Fruit fly (Drosophila melanogaster) whole organism, prepupa: ENCODE data around the gene Or33a.

Experiments
- Blimp-1 ChIP-seq: fragments of 200-800 bp; sonication (Bioruptor generic); optimal IDR thresholded peaks from 3 replicates; lab custom pipeline; 2017; ENCODE audit warnings: missing biosample characterization, missing genetic modification characterization, mild to moderate bottlenecking, moderate library complexity, missing genetic modification reagents
- CG10631 ChIP-seq: fragments of 200-800 bp; sonication (Bioruptor generic); optimal IDR thresholded peaks from 2 replicates; lab custom pipeline; 2016; ENCODE audit warnings: missing biosample characterization, missing genetic modification characterization
- CG11294 ChIP-seq: fragments of 200-800 bp; sonication (Bioruptor generic); IDR thresholded peaks from 2 replicates; pipeline ENCODE4 v1.3.6; 2022; ENCODE audit warnings: missing biosample characterization, missing genetic modification characterization
- CG11902 ChIP-seq: fragments of 200-800 bp; sonication (Bioruptor generic); optimal IDR thresholded peaks from 3 replicates; lab custom pipeline; 2016; ENCODE audit warnings: missing biosample characterization, missing genetic modification characterization
- CG15336 ChIP-seq: fragments of 200-800 bp; sonication (Bioruptor generic); IDR thresholded peaks from 2 replicates; pipeline ENCODE4 v1.3.6; 2022; ENCODE audit warnings: missing biosample characterization, missing genetic modification characterization
- CG16779 ChIP-seq: fragments of 200-800 bp; sonication (Bioruptor generic); optimal IDR thresholded peaks from 3 replicates; lab custom pipeline; 2017; ENCODE audit warnings: missing biosample characterization, mild to moderate bottlenecking, missing genetic modification characterization
- CG32006 ChIP-seq: fragments of 200-800 bp; sonication (Bioruptor generic); optimal IDR thresholded peaks from 3 replicates; lab custom pipeline; 2017; ENCODE audit warnings: missing biosample characterization, mild to moderate bottlenecking, missing genetic modification characterization
- CG3919 ChIP-seq: fragments of 200-800 bp; sonication (Bioruptor generic); optimal IDR thresholded peaks from 3 replicates; lab custom pipeline; 2016; ENCODE audit warnings: missing biosample characterization, missing genetic modification characterization
- CG4318 ChIP-seq: fragments of 200-800 bp; sonication (Bioruptor generic); optimal IDR thresholded peaks from 3 replicates; lab custom pipeline; 2017; ENCODE audit warnings: missing biosample characterization, mild to moderate bottlenecking, missing genetic modification characterization
- CG6163 ChIP-seq: fragments of 200-800 bp; sonication (Bioruptor generic); IDR thresholded peaks from 3 replicates; pipeline ENCODE4 v1.3.6; 2022; ENCODE audit warnings: missing biosample characterization, missing genetic modification characterization
- CG6808 ChIP-seq: fragments of 200-800 bp; sonication (Bioruptor generic); optimal IDR thresholded peaks from 3 replicates; lab custom pipeline; 2017; ENCODE audit warnings: missing biosample characterization, missing genetic modification characterization, mild to moderate bottlenecking, moderate library complexity, missing genetic modification reagents
- CG8119 ChIP-seq: fragments of 200-800 bp; sonication (Bioruptor generic); IDR thresholded peaks from 3 replicates; pipeline ENCODE4 v1.3.6; 2022; ENCODE audit warnings: missing biosample characterization, missing genetic modification characterization
- CG8319 ChIP-seq: fragments of 200-800 bp; sonication (Bioruptor generic); optimal IDR thresholded peaks from 3 replicates; lab custom pipeline; 2016; ENCODE audit warnings: missing biosample characterization, missing genetic modification characterization
- CG8632 ChIP-seq: fragments of 200-800 bp; sonication (Bioruptor generic); optimal IDR thresholded peaks from 3 replicates; lab custom pipeline; 2016; ENCODE audit warnings: missing biosample characterization, missing genetic modification characterization
- CG9139 ChIP-seq: fragments of 200-800 bp; sonication (Bioruptor generic); optimal IDR thresholded peaks from 3 replicates; lab custom pipeline; 2017; ENCODE audit warnings: missing biosample characterization, mild to moderate bottlenecking, missing genetic modification characterization
- Eip78C ChIP-seq: fragments of 200-800 bp; sonication (Bioruptor generic); peaks from one replicate; lab custom pipeline; 2016; ENCODE audit warnings: missing biosample characterization, missing genetic modification characterization
- Ets96B ChIP-seq: fragments of 200-800 bp; optimal IDR thresholded peaks from 2 replicates; lab custom pipeline; 2019; ENCODE audit warnings: missing biosample characterization, mild to moderate bottlenecking, missing genetic modification characterization, moderate library complexity
- Met ChIP-seq: fragments of 200-800 bp; sonication (Bioruptor generic); optimal IDR thresholded peaks from 3 replicates; lab custom pipeline; 2016; ENCODE audit warnings: missing biosample characterization, missing genetic modification characterization
- OdsH ChIP-seq: fragments of 200-800 bp; sonication (Bioruptor generic); optimal IDR thresholded peaks from 3 replicates; lab custom pipeline; 2016; ENCODE audit warnings: missing biosample characterization, missing genetic modification characterization
- Sox102F ChIP-seq: fragments of 200-800 bp; sonication (Bioruptor generic); optimal IDR thresholded peaks from 2 replicates; lab custom pipeline; 2016; ENCODE audit warnings: missing biosample characterization, mild to moderate bottlenecking, missing genetic modification characterization
- Sox14 ChIP-seq: fragments of 200-800 bp; sonication (Bioruptor generic); optimal IDR thresholded peaks from 3 replicates; lab custom pipeline; 2016; ENCODE audit warnings: missing biosample characterization, missing genetic modification characterization
- acj6 ChIP-seq: fragments of 200-800 bp; sonication (Bioruptor generic); optimal IDR thresholded peaks from 3 replicates; lab custom pipeline; 2016; ENCODE audit warnings: missing biosample characterization, missing genetic modification characterization
- dac ChIP-seq: fragments of 200-800 bp; sonication (Bioruptor generic); optimal IDR thresholded peaks from 2 replicates; lab custom pipeline; 2017; ENCODE audit warnings: missing biosample characterization, mild to moderate bottlenecking, missing genetic modification characterization
- eg ChIP-seq: fragments of 200-800 bp; sonication (Bioruptor generic); IDR thresholded peaks from 3 replicates; pipeline ENCODE4 v1.3.6; 2022; ENCODE audit warnings: missing biosample characterization, missing genetic modification characterization
- fd85E ChIP-seq: fragments of 200-800 bp; sonication (Bioruptor generic); optimal IDR thresholded peaks from 3 replicates; lab custom pipeline; 2016; ENCODE audit warnings: missing biosample characterization, missing genetic modification characterization
- fkh ChIP-seq: fragments of 200-800 bp; sonication (Bioruptor generic); optimal IDR thresholded peaks from 3 replicates; lab custom pipeline; 2017; ENCODE audit warnings: missing biosample characterization, mild to moderate bottlenecking, missing genetic modification characterization, moderate library complexity
- net ChIP-seq: fragments of 200-800 bp; sonication (Bioruptor generic); optimal IDR thresholded peaks from 3 replicates; lab custom pipeline; 2016; ENCODE audit warnings: missing biosample characterization, missing genetic modification characterization
- pdm3 ChIP-seq: fragments of 200-800 bp; sonication (Bioruptor generic); optimal IDR thresholded peaks from 3 replicates; lab custom pipeline; 2016; ENCODE audit warnings: missing biosample characterization, missing genetic modification characterization
- salr ChIP-seq, 2 experiments: fragments of 200-800 bp; sonication (Bioruptor generic); optimal IDR thresholded peaks; 3 replicates each; lab custom pipeline; 2016 to 2018; ENCODE audit warnings: missing biosample characterization in 2 of 2, missing genetic modification characterization in 2 of 2, mild to moderate bottlenecking in 1 of 2
- spab ChIP-seq: fragments of 200-800 bp; sonication (Bioruptor generic); optimal IDR thresholded peaks from 2 replicates; lab custom pipeline; 2017; ENCODE audit warnings: missing biosample characterization, mild to moderate bottlenecking, missing genetic modification characterization, missing genetic modification reagents
- ss ChIP-seq, 2 experiments: fragments of 200-800 bp; sonication (Bioruptor generic); optimal IDR thresholded peaks; 2 replicates in 1 of 2; 3 replicates in 1 of 2; lab custom pipeline; 2017 to 2018; ENCODE audit warnings: mild to moderate bottlenecking in 2 of 2, missing biosample characterization in 2 of 2, missing genetic modification characterization in 2 of 2, moderate library complexity in 1 of 2
- svp ChIP-seq: fragments of 200-800 bp; sonication (Bioruptor generic); peaks from one replicate; lab custom pipeline; 2016; ENCODE audit warnings: missing biosample characterization, missing genetic modification characterization

The Or33a gene

DNA sequence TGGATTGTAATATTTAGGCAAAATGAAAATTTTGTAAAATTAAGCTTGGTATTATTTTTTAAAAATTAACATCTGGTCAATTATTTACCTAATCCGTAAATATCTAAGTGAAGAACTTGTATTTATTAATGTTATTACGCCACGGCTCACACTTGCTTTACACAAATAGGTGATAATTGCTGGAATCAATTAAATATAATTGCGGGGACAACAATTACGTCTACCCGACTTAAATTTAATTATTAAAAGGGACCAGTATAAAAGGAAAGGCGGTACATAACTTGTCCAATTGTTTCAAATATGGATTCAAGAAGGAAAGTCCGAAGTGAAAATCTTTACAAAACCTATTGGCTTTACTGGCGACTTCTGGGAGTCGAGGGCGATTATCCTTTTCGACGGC is at the start of gene Or33a:
Or33a (plus strand) TSS at position 301 of the 400 bp plus-strand sequence.
- TF ChIP-seq svp (GFP tag; lab: Kevin White, UChicago) (peak; percentile 12), ss (GFP tag; optimal IDR thresholded peaks at IDR 0.05; lab: Kevin White, UChicago) (no peak)

dm6 chr2L:11893269-11893668 is 41.0 kb upstream of the Or33a start:
- TF ChIP-seq OdsH (no peak), Sox102F (no peak), CG15336 (no peak), CG3919 (GFP tag; lab: Kevin White, UChicago) (no peak), fkh (GFP tag; lab: Kevin White, UChicago) (no peak), CG8632 (GFP tag; lab: Kevin White, UChicago) (no peak), CG8119 (GFP tag; lab: Robert Waterston, UW) (no peak), net (GFP tag; lab: Kevin White, UChicago) (no peak), Eip78C (GFP tag; lab: Kevin White, UChicago) (no peak), CG9139 (GFP tag; lab: Kevin White, UChicago) (no peak), CG6808 (GFP tag; lab: Kevin White, UChicago) (no peak), salr (GFP tag; optimal IDR thresholded peaks at IDR 0.05; lab: Kevin White, UChicago) (no peak), Blimp-1 (GFP tag; lab: Kevin White, UChicago) (no peak), acj6 (GFP tag; lab: Kevin White, UChicago) (no peak), dac (GFP tag; lab: Kevin White, UChicago) (no peak), ss (GFP tag; optimal IDR thresholded peaks at IDR 0.05; lab: Kevin White, UChicago) (no peak), spab (GFP tag; lab: Kevin White, UChicago) (no peak), pdm3 (GFP tag; lab: Kevin White, UChicago) (no peak), eg (GFP tag; lab: Robert Waterston, UW) (no peak)
- TF ChIP-seq, all 60 proteins: peak for 0

- no peak for TF ChIP-seq CG11294 (GFP tag; lab: Robert Waterston, UW)
- TF ChIP-seq Met: no peak
- TF ChIP-seq eg (GFP tag; lab: Robert Waterston, UW): 0 out of 3 replicates have a peak, but pooled peaks have one; percentile 7
- TF ChIP-seq svp (GFP tag; lab: Kevin White, UChicago): peak; percentile 50
- TF ChIP-seq CG6163: peak; percentile 54; the same call in 1 of the 3 replicates
Observed at dm6 chr2L:11902483-11902882, 31.8 kb upstream of the Or33a start.

- TF ChIP-seq CG32006 (GFP tag; lab: Kevin White, UChicago) (no peak), CG4318 (no peak)
Observed at dm6 chr2L:11903335-11903734, 31.0 kb upstream of the Or33a start.

DNA sequence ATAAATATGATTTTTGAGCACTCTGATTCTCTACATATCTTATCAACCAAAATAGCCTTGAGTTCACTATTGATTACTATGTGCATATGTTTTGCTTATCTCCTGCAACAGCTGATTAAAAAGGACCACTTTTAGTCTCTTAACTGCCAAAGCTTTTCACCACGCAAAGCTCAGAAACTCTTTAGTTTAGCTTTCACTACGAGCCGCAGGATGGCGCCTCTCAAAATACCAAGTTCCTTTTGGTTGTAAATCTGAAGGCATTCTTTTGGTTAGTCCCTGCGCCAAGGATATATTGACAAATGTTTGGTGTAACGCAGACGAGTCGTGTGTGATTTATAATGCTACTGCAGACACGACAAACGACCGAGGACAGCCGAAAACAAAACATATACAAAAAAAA is 30.1 kb upstream of the Or33a start:
- TF ChIP-seq Ets96B (tag; lab: Kevin White, UChicago) (no peak), CG3919 (GFP tag; lab: Kevin White, UChicago) (peak; percentile 17), svp (GFP tag; lab: Kevin White, UChicago) (peak; percentile 51), Eip78C (GFP tag; lab: Kevin White, UChicago) (peak; percentile 68)

dm6 chr2L:11928464-11928863 is 5.8 kb upstream of the Or33a start, which contains the start of gene Pde1c:
Gene Pde1c (minus strand): TSS chr2L:11928572.
- no peak for TF ChIP-seq CG11902 (GFP tag; lab: Kevin White, UChicago)
- TF ChIP-seq fd85E (GFP tag; lab: Kevin White, UChicago): no peak
- no peak for TF ChIP-seq Sox14 (GFP tag; lab: Kevin White, UChicago)
- no peak for TF ChIP-seq Eip78C (GFP tag; lab: Kevin White, UChicago)
- TF ChIP-seq svp (GFP tag; lab: Kevin White, UChicago): no peak
- no peak for TF ChIP-seq Ets96B (tag; lab: Kevin White, UChicago)
- TF ChIP-seq CG3919 (GFP tag; lab: Kevin White, UChicago): no peak
- TF ChIP-seq pdm3 (GFP tag; lab: Kevin White, UChicago): no peak
- no peak for TF ChIP-seq CG8319
- TF ChIP-seq Blimp-1 (GFP tag; lab: Kevin White, UChicago): no peak
- TF ChIP-seq CG16779 (tag; lab: Kevin White, UChicago): no peak
- TF ChIP-seq spab (GFP tag; lab: Kevin White, UChicago): no peak
- no peak for TF ChIP-seq CG10631 (GFP tag; lab: Kevin White, UChicago)
